Worm (Caenorhabditis elegans): ENCODE results near the gene spn-4.

ce11 chrV:6753257-6753656 lies 31.4 kb downstream of the spn-4 start:
- TF ChIP-seq madf-5 (GFP tag; IDR thresholded peaks at IDR 0.05) = no peak
- TF ChIP-seq nhr-28 (tag; optimal IDR thresholded peaks at IDR 0.05) = no peak
- TF ChIP-seq ztf-11 (tag; optimal IDR thresholded peaks at IDR 0.05) = no peak
- no peak for TF ChIP-seq zag-1 (tag; optimal IDR thresholded peaks at IDR 0.05)
- TF ChIP-seq aha-1 (tag) = no peak
- TF ChIP-seq nhr-237 (tag; optimal IDR thresholded peaks at IDR 0.05) = no peak

Data from whole organism, L4 larva.